Worm (Caenorhabditis elegans): ENCODE data around the gene col-172.

DNA sequence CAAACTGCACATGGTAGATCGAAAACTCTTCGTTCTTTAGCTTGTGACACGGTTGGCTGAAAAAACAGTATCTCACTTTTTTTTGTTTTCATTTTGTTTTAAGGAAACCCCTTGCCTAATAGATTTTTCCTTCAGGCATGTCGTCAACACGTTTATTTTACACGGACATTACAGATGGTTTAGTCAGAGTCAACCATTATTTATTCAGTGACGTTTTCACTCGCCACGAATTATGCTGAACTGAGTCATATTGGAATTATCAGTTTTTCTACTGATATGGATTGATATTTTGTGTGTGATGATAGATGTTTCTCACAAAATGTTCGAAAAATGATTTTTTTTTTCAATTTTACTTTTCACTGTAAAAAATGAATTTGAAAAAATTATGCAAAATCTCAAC is 5.2 kb upstream of the col-172 start:
- TF ChIP-seq ama-1 (optimal IDR thresholded peaks at IDR 0.05) (no peak), sea-1 (GFP tag; conservative IDR thresholded peaks at IDR 0.05) (no peak), hnd-1 (tag; optimal IDR thresholded peaks at IDR 0.05) (no peak), ets-7 (tag; optimal IDR thresholded peaks at IDR 0.05) (no peak), F13C5.2 (tag; optimal IDR thresholded peaks at IDR 0.05) (no peak), scrt-1 (GFP tag; IDR thresholded peaks at IDR 0.05) (no peak), tbx-11 (GFP tag; IDR thresholded peaks at IDR 0.05) (no peak), ceh-36 (tag; optimal IDR thresholded peaks at IDR 0.05) (no peak), tra-4 (tag; optimal IDR thresholded peaks at IDR 0.05) (no peak), flt-1 (GFP tag; IDR thresholded peaks at IDR 0.05) (no peak), hmg-4 (GFP tag; optimal IDR thresholded peaks at IDR 0.05) (no peak), hmbx-1 (tag; optimal IDR thresholded peaks at IDR 0.05) (no peak)
